Worm (Caenorhabditis elegans): ENCODE data around the gene W06D11.3.

- TF ChIP-seq nhr-28 (tag; optimal IDR thresholded peaks at IDR 0.05) (no peak), elt-1 (tag; optimal IDR thresholded peaks at IDR 0.05; ENCODE audit: borderline replicate concordance, insufficient read depth) (no peak), ztf-11 (tag; optimal IDR thresholded peaks at IDR 0.05) (no peak), pha-4 (tag; optimal IDR thresholded peaks at IDR 0.05) (no peak), drap-1 (GFP tag; optimal IDR thresholded peaks at IDR 0.05) (no peak), snpc-4 (tag; optimal IDR thresholded peaks at IDR 0.05) (no peak), unc-62 (GFP tag; optimal IDR thresholded peaks at IDR 0.05) (no peak), mep-1 (tag; optimal IDR thresholded peaks at IDR 0.05) (no peak), lin-32 (GFP tag; optimal IDR thresholded peaks at IDR 0.05) (no peak), mab-5 (tag; optimal IDR thresholded peaks at IDR 0.05) (no peak), unc-120 (tag; optimal IDR thresholded peaks at IDR 0.05; ENCODE audit: poor library complexity, severe bottlenecking) (no peak)
Measured at ce11 chrX:12306565-12306964, 8.1 kb downstream of the W06D11.3 start, which contains the start of gene phf-32.

All from whole organism, mixed stage, embryonic.